Fruit fly (Drosophila melanogaster) whole organism, pupa: Measurements from ENCODE around the gene roq.

Experiments used
- CG10348 ChIP-seq: fragments of 200-800 bp; sonication (Bioruptor generic); IDR thresholded peaks from 2 replicates; pipeline ENCODE4 v1.3.6; 2022; ENCODE audit warnings: missing biosample characterization, missing genetic modification characterization
- CG13204 ChIP-seq: fragments of 200-800 bp; sonication (Bioruptor generic); optimal IDR thresholded peaks from 2 replicates; lab custom pipeline; 2018; ENCODE audit warnings: missing biosample characterization, mild to moderate bottlenecking, missing genetic modification characterization, moderate library complexity
- CG34367 ChIP-seq: fragments of 200-800 bp; sonication (Bioruptor generic); optimal IDR thresholded peaks from 2 replicates; lab custom pipeline; 2018; ENCODE audit warnings: missing biosample characterization, mild to moderate bottlenecking, missing genetic modification characterization
- EcR ChIP-seq: fragments of 200-800 bp; sonication (Bioruptor generic); optimal IDR thresholded peaks from 3 replicates; lab custom pipeline; 2019; ENCODE audit warnings: missing biosample characterization, missing genetic modification characterization, mild to moderate bottlenecking, moderate library complexity, missing genetic modification reagents
- Ets98B ChIP-seq: fragments of 200-800 bp; sonication (Bioruptor generic); IDR thresholded peaks from 2 replicates; pipeline ENCODE4 v1.3.6; 2022; ENCODE audit warnings: missing biosample characterization, missing genetic modification characterization
- Pif1A ChIP-seq: fragments of 200-800 bp; sonication (Bioruptor generic); optimal IDR thresholded peaks from 3 replicates; lab custom pipeline; 2016; ENCODE audit warnings: missing biosample characterization, missing genetic modification characterization

dm6 chr3L:16390793-16391192, 12.4 kb upstream of the roq start:
- TF ChIP-seq Pif1A (GFP tag; lab: Kevin White, UChicago) (no peak), Ets98B (GFP tag; lab: Robert Waterston, UW) (no peak), EcR (no peak), CG34367 (tag; lab: Kevin White, UChicago) (no peak), CG13204 (GFP tag; lab: Kevin White, UChicago) (no peak), CG10348 (GFP tag; lab: Robert Waterston, UW) (no peak)
